Worm (Caenorhabditis elegans) whole organism, midembryonic: ENCODE results near the gene C06C3.4.

Source experiments
- cog-1 ChIP-seq: sonication (generic microtip); optimal IDR thresholded peaks from 2 replicates; lab custom pipeline; 2016; ENCODE audit warnings: missing genetic modification characterization, missing compliant biosample characterization
- ref-1 ChIP-seq: fragments of 200-800 bp; sonication (Bioruptor generic); conservative IDR thresholded peaks from 2 replicates; pipeline ENCODE4 v1.3.6; 2022; ENCODE audit warnings: missing genetic modification reagents, missing genetic modification characterization, missing compliant biosample characterization
- tab-1 ChIP-seq: fragments of 200-800 bp; sonication (Bioruptor generic); IDR thresholded peaks from 2 replicates; pipeline ENCODE4 v1.3.6; 2022; ENCODE audit warnings: missing genetic modification characterization, missing compliant biosample characterization
- ztf-23 ChIP-seq: fragments of 200-800 bp; sonication (Bioruptor generic); IDR thresholded peaks from 2 replicates; pipeline ENCODE4 v1.3.6; 2022; ENCODE audit warnings: missing genetic modification reagents, missing genetic modification characterization, missing compliant biosample characterization

- TF ChIP-seq ztf-23 (GFP tag; lab: Robert Waterston, UW) (no peak), tab-1 (GFP tag; lab: Robert Waterston, UW) (no peak), cog-1 (tag; lab: Kevin White, UChicago) (no peak), ref-1 (GFP tag; lab: Robert Waterston, UW) (no peak)
These were observed 39.1 kb downstream of the C06C3.4 start, which contains the start of gene arrd-3 for ce11 chrII:9412086-9412608.
